Worm (Caenorhabditis elegans): Measurements from ENCODE around the gene clec-191.

DNA sequence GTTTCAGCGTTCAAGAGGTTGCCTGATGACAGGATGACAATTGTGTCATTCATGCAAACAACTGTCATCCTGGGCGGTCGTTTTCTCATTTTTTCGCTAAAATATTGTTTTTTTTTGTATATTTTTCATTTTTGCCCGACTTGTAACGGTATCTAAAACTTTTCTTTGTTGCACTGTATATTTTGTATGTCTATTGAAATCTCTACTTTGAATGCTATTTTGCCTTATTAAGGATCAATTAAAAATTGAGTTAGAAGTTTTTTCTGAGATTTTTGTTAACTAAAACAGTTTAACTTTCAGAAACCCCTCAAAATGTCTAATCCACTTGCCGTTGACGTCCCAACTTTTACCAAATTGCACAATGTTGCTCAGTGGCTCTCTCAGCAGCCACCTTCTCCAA is 2.6 kb downstream of the clec-191 start, which contains the start of gene ccch-2:
- TF ChIP-seq mdl-1 (tag; optimal IDR thresholded peaks at IDR 0.05) (no peak), swsn-7 (tag; optimal IDR thresholded peaks at IDR 0.05) (no peak), fos-1 (tag; optimal IDR thresholded peaks at IDR 0.05) (no peak), C34B4.2 (tag; optimal IDR thresholded peaks at IDR 0.05) (no peak), hlh-4 (tag; optimal IDR thresholded peaks at IDR 0.05) (no peak)
